Worm (Caenorhabditis elegans) whole organism, dauer: Measurements from ENCODE around the gene F26F12.5.

Source experiments
- unc-62 ChIP-seq: sonication (generic microtip); optimal IDR thresholded peaks from 2 replicates; lab custom pipeline; 2017; ENCODE audit warnings: missing biosample characterization, missing genetic modification reagents, missing genetic modification characterization

Gene F26F12.5

DNA sequence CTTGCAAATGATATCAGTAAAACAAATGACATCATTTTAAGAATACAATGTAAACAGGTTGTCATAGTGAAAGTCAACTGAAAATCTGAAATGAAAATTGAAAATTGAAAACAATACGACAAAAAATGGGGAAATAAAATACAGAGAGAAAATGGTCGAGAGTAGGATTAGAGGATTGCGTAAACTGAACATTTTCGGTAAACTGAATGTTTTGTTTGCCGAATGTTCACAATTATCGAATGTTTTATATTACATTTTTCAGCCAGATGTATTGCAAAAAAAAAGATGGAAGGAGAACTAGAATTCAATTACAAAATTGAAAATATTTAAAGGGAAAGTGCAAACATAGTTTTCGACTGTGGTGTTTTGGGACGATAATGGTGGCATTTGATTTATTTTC, at the start of gene F26F12.5:
Gene F26F12.5 (minus strand): TSS at position 101 of the 400 bp plus-strand sequence.
- no peak for TF ChIP-seq unc-62 (GFP tag; lab: Kevin White, UChicago)

DNA sequence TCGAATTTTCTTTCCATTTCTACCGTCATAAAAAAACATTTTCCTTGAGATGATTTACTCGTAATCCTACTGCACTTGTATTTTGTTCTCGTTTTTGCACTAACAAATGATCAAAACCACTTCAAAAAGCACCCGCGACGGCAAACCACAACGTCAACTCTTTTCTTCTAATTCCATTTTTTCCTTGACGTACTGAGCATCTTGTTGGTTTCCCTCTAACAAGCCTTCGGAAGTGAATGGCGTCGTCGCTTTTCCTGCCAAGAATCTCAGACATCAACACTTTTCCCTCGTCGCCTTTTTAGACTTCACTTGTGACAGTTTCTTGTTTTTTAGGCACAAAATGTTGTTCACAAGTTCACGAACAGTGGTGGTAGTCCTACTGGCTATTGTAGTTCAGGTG, 47.4 kb upstream of the F26F12.5 start, which contains the start of gene C04E6.13:
Gene C04E6.13 (plus strand): TSS at position 301 of the 400 bp plus-strand sequence.
- TF ChIP-seq unc-62 (GFP tag; lab: Kevin White, UChicago): no peak

DNA sequence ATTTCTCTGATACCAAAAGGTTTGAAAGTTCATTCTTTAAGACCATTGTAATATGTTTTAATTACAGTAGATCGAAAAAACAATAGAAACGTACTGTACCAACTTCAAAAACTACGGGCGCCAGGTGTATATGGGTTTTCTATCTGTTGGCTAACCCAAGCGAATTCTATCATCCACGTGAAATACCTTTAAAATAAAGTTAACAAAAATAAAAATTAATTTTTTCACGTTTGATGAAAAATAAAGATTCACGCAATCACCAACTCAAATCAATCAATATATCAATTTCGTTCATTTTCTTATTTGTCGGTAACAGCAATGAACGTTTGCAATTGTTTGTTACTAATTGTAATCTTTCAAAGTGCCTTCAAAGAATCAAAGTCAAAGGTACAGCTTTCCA, 42.1 kb upstream of the F26F12.5 start, which contains the start of gene C04E6.4:
Gene C04E6.4 (plus strand): TSS at position 301 of the 400 bp plus-strand sequence.
- TF ChIP-seq unc-62 (GFP tag; lab: Kevin White, UChicago): no peak

DNA sequence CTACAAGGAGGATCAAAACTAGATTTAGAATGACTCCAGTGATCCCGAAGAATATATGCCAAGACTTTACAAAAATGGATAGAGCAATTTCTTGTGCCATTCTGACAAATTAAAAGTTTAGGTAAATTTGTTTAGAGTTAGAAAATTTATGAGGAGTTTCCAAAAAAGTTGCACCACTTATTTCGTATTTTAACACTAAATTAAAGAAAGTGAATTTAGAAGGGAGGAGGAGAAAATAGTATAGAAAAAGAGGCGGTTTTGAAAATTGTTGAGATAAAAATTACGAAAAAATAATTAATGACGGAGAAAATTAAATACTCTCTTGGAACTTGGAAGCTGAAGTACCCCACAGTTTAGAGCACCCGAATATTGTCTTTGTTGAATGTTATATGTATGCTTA, 41.3 kb upstream of the F26F12.5 start, which contains the start of gene srd-15:
Gene srd-15 (minus strand): TSS at position 101 of the 400 bp plus-strand sequence.
- no peak for TF ChIP-seq unc-62 (GFP tag; lab: Kevin White, UChicago)

DNA sequence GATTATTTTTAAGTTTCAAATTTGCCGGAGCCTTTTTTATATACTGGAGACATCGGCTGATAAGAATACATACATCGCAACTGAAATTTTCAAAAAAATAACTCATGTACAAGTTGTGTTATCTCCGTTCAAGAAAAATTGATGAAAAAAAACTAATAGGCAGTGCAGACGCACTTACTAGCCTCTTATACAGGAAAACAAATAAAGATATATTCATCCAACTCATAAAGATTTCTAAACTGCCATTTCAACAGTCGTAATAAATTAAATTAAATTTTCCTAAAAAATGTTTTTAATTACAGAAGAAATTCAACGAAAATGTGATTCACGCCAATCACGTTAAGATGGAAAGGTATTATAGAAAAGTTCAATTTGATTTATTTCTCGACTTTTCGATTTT, 36.8 kb upstream of the F26F12.5 start, which contains the start of gene C04E6.5:
Gene C04E6.5 (plus strand): TSS at position 301 of the 400 bp plus-strand sequence.
- TF ChIP-seq unc-62 (GFP tag; lab: Kevin White, UChicago): no peak

DNA sequence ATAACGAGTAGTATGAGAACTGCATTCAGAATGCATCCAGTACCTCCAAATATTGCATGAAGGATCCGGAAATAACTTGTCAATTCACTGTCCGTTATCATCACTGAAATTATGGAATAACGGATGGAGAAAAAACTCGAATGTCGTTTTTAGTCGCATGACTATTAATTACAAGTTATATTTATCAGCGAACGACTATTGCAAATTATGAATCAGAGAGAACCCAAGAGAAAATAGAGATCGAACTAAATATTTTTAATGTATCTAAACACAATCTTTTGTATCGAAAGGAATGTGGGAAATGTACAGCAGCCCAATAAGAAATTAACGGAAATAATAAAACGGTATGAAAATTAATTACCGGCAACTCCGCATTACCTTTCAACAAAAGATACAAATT, 35.0 kb upstream of the F26F12.5 start, which contains the start of gene srd-16:
Gene srd-16 (minus strand): TSS at position 101 of the 400 bp plus-strand sequence.
- TF ChIP-seq unc-62 (GFP tag; lab: Kevin White, UChicago): no peak

DNA sequence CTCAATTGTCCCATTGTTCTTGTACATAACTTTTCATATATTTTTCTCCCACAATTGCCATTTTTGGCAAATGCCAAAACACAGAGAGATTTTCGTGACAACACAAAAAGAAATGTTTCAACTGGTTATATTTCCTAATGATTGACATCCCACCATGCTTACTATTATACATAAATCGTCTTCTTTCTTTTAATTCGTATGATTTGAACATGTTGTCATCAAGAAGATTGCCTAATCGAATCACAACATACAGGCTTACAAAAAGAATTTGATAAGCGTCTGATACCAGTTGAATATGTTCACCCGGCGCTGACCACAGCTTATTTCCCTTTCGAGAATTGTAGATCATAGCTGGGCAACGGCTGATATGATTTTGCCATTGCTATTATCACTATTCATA, 30.0 kb upstream of the F26F12.5 start, which contains the start of gene grd-9:
Gene grd-9 (plus strand): TSS at position 301 of the 400 bp plus-strand sequence.
- TF ChIP-seq unc-62 (GFP tag; lab: Kevin White, UChicago): no peak

DNA sequence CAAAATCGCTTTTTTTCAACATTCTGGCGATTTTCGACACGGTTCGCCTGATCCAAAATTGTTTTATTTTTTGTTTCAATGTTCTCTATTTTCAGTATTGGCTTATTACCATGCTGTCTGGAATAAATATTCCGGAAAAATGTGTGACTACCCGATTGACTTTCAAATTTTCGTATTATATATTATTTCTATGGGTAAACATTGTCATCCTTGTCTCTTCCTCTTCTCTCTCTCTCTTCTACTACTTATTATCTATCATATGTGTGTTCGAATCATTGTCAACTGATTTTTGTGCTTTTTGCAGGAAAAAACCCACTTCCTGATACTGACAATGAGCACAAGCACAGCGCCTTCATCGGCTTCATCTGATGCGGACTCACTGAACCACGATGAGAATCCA, 28.0 kb upstream of the F26F12.5 start, which contains the start of gene C04E6.7:
Gene C04E6.7 (plus strand): TSS at position 301 of the 400 bp plus-strand sequence.
- TF ChIP-seq unc-62 (GFP tag; lab: Kevin White, UChicago): no peak

DNA sequence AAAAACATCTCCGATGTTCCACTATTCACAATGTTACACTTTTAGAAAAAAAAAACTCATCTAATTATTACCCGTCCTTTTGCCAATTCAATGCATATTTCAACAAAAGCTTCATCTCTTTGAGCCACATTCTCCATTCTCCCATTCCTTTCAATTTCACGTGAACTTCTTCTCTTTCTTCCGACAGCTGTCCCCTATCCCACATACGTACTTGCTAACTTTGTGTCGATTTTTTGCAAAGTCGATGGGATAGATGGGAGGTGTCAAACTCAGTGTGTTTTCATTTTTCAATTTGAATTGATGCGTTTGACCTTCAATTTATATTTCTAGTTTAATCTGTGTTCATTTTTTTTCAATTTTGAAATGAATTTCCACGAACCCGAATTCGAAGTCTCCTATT, 26.2 kb upstream of the F26F12.5 start:
- TF ChIP-seq unc-62 (GFP tag; lab: Kevin White, UChicago): no peak

DNA sequence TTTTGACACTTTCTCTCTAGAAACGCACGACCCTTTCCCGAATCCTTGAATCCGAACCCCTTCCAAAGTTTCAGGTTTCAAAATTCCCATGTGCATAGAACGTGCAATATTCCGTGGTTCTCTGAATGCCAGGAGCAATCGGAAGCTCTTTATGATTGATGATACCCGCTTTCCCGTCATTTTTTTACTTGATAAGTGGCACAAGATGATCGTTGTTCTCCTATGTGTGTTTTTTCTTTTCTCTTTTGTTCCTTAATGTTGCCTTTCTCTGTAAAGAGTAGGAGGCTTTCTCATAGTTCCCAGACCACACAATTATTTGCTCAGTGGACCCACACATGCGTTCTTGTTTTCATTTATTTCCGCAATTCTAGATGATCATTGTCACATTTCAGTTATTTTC, 23.8 kb upstream of the F26F12.5 start:
- TF ChIP-seq unc-62 (GFP tag; lab: Kevin White, UChicago): no peak

DNA sequence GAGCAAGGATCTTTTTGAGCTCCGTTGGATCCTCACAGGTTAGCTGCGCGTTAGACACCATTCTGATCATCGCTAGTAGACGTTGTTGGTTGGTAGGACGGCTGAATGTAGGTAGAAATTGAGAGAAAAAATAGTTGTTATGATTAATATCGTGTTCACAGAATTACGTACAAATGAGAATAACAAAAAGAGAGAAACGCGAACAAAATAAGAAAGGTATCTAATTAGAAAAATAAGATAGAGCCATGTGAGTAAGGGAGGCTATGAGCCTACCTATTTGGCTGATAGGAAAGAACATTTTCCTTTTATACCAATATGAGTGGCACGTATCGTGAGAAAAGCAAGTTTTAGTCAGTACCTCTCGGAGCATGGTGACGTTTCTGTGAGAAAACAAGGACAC, 18.8 kb upstream of the F26F12.5 start, which contains the start of gene C04E6.8:
Gene C04E6.8 (minus strand): TSS at position 101 of the 400 bp plus-strand sequence.
- no peak for TF ChIP-seq unc-62 (GFP tag; lab: Kevin White, UChicago)

DNA sequence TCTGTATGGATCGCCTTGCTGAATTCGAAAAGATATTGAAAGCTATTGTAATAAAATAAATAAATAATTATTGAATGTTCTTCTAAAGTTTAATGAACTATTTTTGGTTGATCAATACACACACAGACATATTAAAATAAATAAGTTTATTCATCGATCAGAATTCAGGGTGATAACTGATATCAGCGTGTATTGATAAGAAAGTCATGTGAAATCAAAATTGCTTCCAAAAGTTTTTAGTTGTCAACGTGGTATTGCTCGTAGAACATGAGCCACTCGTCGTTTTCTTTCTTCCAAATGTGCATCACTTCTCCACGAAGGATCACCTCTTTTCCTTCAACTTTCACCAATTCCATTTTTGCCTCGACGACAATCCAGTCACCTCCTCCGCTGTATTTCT, 17.4 kb upstream of the F26F12.5 start:
- TF ChIP-seq unc-62 (GFP tag; lab: Kevin White, UChicago): no peak

DNA sequence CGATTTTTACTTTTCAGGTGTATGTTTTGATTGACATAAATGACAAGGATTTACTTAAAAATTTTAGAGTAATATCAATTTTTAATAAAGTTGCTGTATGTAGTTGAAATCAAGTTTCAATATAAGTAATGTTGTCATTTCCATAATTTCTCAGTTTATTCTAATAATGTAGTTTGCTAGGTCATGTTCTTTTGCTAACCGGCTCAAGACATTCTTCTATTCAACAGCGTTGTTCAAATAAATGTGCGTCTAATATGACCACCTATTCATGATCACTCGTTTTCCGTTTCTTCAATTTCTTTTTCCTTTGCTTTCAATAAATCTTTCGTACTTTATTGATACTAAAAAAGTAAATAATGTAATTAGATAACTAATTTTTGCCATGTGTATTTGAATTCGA, 15.1 kb upstream of the F26F12.5 start, which contains the start of gene C02G6.3:
Gene C02G6.3 (plus strand): TSS at position 301 of the 400 bp plus-strand sequence.
- TF ChIP-seq unc-62 (GFP tag; lab: Kevin White, UChicago): no peak

DNA sequence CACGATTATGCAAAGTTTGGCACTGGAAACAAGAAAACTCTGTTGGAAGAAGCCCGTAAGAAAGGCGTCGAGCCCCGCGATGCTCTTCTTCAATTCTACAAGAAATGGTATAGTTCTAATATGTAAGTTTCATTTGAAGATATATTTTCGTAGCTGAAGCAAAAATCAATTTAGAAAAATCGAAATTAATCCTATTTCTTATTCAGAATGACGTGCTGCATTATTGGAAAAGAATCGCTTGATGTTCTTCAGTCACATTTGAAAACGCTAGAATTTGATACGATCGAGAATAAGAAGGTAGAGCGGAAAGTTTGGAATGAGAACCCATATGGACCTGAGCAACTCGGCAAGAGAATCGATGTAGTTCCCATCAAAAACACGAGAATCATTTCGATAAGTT, 12.0 kb upstream of the F26F12.5 start:
- no peak for TF ChIP-seq unc-62 (GFP tag; lab: Kevin White, UChicago)

DNA sequence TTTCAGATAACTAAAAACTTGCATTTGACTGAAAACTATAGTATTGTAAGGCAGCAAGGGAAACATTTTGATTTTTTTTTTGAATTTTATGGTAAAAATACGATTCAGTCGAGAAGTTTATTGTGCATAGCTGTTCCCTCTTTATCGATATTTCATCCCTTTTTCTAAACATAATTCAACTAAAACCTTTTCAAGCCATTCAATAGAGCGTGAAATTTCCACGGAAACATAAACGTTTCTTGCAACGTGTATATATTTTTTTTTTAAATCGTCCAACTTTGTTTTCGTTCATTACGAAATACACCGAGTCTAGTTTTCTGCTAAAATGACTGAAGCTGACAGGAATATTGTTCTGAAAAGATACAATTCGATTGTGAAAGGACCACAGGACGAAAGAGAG, 6.8 kb upstream of the F26F12.5 start, which contains the start of gene C02G6.2:
Gene C02G6.2 (plus strand): TSS at position 301 of the 400 bp plus-strand sequence.
- no peak for TF ChIP-seq unc-62 (GFP tag; lab: Kevin White, UChicago)

DNA sequence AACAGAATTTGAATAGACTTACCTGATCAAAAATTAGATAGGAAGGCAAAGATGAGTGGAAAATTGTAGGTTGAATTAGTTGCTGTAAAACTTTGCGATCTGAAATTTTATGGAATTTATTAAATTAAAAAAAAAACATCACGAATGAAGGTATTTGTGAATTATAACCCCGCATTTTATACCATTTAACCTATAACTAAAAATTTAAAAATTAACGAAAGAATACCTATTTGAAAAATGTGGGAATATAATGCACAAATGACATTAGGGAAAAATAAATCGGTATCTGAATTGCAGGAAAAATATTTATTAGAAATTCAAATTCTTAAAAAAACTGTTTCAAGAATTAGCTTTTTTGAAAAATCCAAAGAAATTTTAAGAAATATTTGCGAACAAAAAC, 4.2 kb upstream of the F26F12.5 start, which contains the start of gene F26F12.4:
Gene F26F12.4 (minus strand): TSS at position 101 of the 400 bp plus-strand sequence.
- TF ChIP-seq unc-62 (GFP tag; lab: Kevin White, UChicago): no peak
